Worm (Caenorhabditis elegans) whole organism, young adult: ENCODE data around the gene F26F12.3.

Experiments used
- F39B2.1 ChIP-seq: fragments of 200-800 bp; sonication (Bioruptor generic); IDR thresholded peaks from 2 replicates; pipeline ENCODE4 v1.3.6; 2022; ENCODE audit warnings: missing genetic modification reagents, missing genetic modification characterization, missing compliant biosample characterization
- F49E8.2 ChIP-seq: sonication (generic microtip); optimal IDR thresholded peaks from 3 replicates; lab custom pipeline; 2017; ENCODE audit warnings: missing genetic modification characterization, mild to moderate bottlenecking, missing compliant biosample characterization, antibody characterized with exemption, moderate library complexity; ENCODE audit not compliant: insufficient read depth
- akir-1 ChIP-seq: fragments of 200-800 bp; sonication (Bioruptor generic); optimal IDR thresholded peaks from 2 replicates; lab custom pipeline; 2018; ENCODE audit warnings: mild to moderate bottlenecking, missing genetic modification characterization, moderate library complexity, missing compliant biosample characterization
- ama-1 ChIP-seq, 3 experiments: fragments of 150-350 bp in 1 of 3; sonication (generic microtip) in 2 of 3; optimal IDR thresholded peaks; 2 replicates each; lab custom pipeline; 2014 to 2018; ENCODE audit warnings: missing biosample characterization in 2 of 3, missing genetic modification characterization in 2 of 3, missing genetic modification reagents in 2 of 3
- cebp-1 ChIP-seq, 2 experiments: fragments of 200-800 bp in 1 of 2; sonication (Bioruptor generic) in 1 of 2; sonication (generic microtip) in 1 of 2; IDR thresholded peaks in 1 of 2; optimal IDR thresholded peaks in 1 of 2; 2 replicates each; pipeline versions ENCODE4 v1.3.6 to Lab custom; 2017 to 2022; ENCODE audit warnings: missing compliant biosample characterization in 2 of 2, missing genetic modification characterization in 2 of 2, mild to moderate bottlenecking in 1 of 2, missing genetic modification reagents in 1 of 2, moderate library complexity in 1 of 2
- dpff-1 ChIP-seq: sonication (generic microtip); optimal IDR thresholded peaks from 2 replicates; lab custom pipeline; 2017; ENCODE audit warnings: mild to moderate bottlenecking, missing genetic modification characterization, missing compliant biosample characterization
- fkh-3 ChIP-seq: sonication (generic microtip); optimal IDR thresholded peaks from 2 replicates; lab custom pipeline; 2016; ENCODE audit warnings: mild to moderate bottlenecking, missing genetic modification characterization, missing compliant biosample characterization
- hlh-26 ChIP-seq: fragments of 200-800 bp; sonication (Bioruptor generic); conservative IDR thresholded peaks from 2 replicates; pipeline ENCODE4 v1.3.6; 2022; ENCODE audit warnings: missing genetic modification reagents, missing genetic modification characterization, missing compliant biosample characterization
- madf-10 ChIP-seq: sonication (generic microtip); optimal IDR thresholded peaks from 2 replicates; lab custom pipeline; 2016; ENCODE audit warnings: mild to moderate bottlenecking, missing genetic modification characterization, missing compliant biosample characterization
- repo-1 ChIP-seq: sonication (generic microtip); optimal IDR thresholded peaks from 2 replicates; lab custom pipeline; 2017; ENCODE audit warnings: mild to moderate bottlenecking, missing genetic modification characterization, missing compliant biosample characterization
- snpc-4 ChIP-seq, 5 experiments: fragments of 150-350 bp in 1 of 5; sonication (generic microtip) in 4 of 5; optimal IDR thresholded peaks; 2 replicates each; lab custom pipeline; 2014 to 2018; ENCODE audit warnings: missing genetic modification characterization in 5 of 5, missing biosample characterization in 3 of 5, antibody characterized with exemption in 2 of 5, mild to moderate bottlenecking in 2 of 5, missing compliant biosample characterization in 2 of 5, missing genotype in 2 of 5, moderate library complexity in 2 of 5, missing genetic modification reagents in 1 of 5
- xnd-1 ChIP-seq: sonication (generic microtip); optimal IDR thresholded peaks from 2 replicates; lab custom pipeline; 2016; ENCODE audit warnings: missing genotype, missing genetic modification reagents, missing genetic modification characterization, missing compliant biosample characterization

DNA sequence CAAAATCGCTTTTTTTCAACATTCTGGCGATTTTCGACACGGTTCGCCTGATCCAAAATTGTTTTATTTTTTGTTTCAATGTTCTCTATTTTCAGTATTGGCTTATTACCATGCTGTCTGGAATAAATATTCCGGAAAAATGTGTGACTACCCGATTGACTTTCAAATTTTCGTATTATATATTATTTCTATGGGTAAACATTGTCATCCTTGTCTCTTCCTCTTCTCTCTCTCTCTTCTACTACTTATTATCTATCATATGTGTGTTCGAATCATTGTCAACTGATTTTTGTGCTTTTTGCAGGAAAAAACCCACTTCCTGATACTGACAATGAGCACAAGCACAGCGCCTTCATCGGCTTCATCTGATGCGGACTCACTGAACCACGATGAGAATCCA lies 47.5 kb upstream of the F26F12.3 start, which contains the start of gene C04E6.7:
- TF ChIP-seq akir-1 (no peak), F39B2.1 (no peak), snpc-4 (GFP tag; optimal IDR thresholded peaks at IDR 0.05; lab: Kevin White, UChicago) (no peak), snpc-4 (tag; optimal IDR thresholded peaks at IDR 0.05; lab: Kevin White, UChicago) (no peak), madf-10 (tag; lab: Kevin White, UChicago) (no peak), repo-1 (tag; lab: Kevin White, UChicago) (no peak), F49E8.2 (tag; lab: Kevin White, UChicago) (no peak), ama-1 (optimal IDR thresholded peaks at IDR 0.05; lab: Kevin White, UChicago) (no peak), ama-1 (GFP tag; optimal IDR thresholded peaks at IDR 0.05; lab: Kevin White, UChicago) (no peak), hlh-26 (GFP tag; lab: Robert Waterston, UW) (no peak), dpff-1 (tag; lab: Kevin White, UChicago) (no peak), xnd-1 (tag; lab: Kevin White, UChicago) (no peak), cebp-1 (GFP tag; IDR thresholded peaks at IDR 0.05; lab: Robert Waterston, UW) (no peak), cebp-1 (tag; optimal IDR thresholded peaks at IDR 0.05; lab: Kevin White, UChicago) (no peak), fkh-3 (tag; lab: Kevin White, UChicago) (no peak)
